Worm (Caenorhabditis elegans): Measurements from ENCODE around the gene ZK353.3.

DNA sequence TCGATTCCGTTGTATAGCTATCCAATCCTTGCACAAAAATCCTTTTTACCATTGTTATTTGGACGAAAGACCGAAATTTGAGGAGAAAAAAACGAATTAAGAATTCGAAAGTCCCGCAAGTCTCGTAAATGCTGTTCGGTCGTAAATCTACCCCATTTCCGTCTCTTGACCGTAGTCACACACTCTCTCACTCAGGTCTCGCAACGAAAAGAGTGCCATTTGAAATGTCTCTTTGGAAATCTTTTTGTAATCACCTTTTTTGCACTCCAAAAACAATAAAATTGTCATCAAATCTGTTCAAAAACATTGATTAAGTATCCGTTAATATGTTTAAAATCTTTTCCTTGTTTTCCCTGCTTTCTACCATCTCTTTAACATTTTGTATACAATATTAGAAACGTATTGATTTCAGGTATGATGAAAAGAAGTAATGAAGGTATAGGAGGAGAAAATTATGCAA is 37.5 kb upstream of the ZK353.3 start, which contains the start of the genes R05D3.8 and rfp-1:
- TF ChIP-seq him-1 (tag; optimal IDR thresholded peaks at IDR 0.05), result no peak
- TF ChIP-seq dao-5 (tag; optimal IDR thresholded peaks at IDR 0.05), result no peak
- TF ChIP-seq W03F9.2 (tag; optimal IDR thresholded peaks at IDR 0.05), result peak; percentile 65
